Fruit fly (Drosophila melanogaster): ENCODE results near the gene CG18273.

DNA sequence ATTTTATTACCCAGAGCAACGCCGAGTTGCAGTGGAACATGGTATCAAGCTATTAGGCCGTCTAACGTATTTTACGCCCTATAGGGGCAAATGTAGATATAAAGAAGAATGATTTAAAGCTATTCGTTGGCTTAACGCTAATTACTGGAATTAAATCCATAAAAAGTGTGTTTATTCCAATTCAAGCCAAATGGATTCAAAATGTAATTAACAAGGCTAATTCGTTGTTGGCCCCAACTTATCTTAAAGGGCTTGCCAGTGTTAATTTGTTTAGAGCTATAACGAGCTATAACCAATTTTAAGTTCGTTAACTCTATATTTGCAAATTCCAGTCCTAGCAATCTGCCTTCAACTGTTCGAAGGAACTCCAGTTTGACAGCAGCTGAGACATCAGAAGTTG lies 38.4 kb downstream of the CG18273 start:
- TF ChIP-seq CG8478 (optimal IDR thresholded peaks at IDR 0.05) (no peak), Dll (optimal IDR thresholded peaks at IDR 0.05) (no peak), pan (optimal IDR thresholded peaks at IDR 0.05) (no peak), usp (GFP tag; optimal IDR thresholded peaks at IDR 0.05) (no peak), EcR (GFP tag; optimal IDR thresholded peaks at IDR 0.05) (no peak)

Measured in whole organism.